Fruit fly (Drosophila melanogaster): ENCODE measurements around the gene CG2310.

dm6 chr3R:29461069-29461468 lies 32.2 kb downstream of the CG2310 start:
- no peak for TF ChIP-seq Dfd (GFP tag; optimal IDR thresholded peaks at IDR 0.05)
- no peak for TF ChIP-seq Myc (optimal IDR thresholded peaks at IDR 0.05)
- no peak for TF ChIP-seq pan (optimal IDR thresholded peaks at IDR 0.05)
- TF ChIP-seq tai (GFP tag; optimal IDR thresholded peaks at IDR 0.05), result no peak
- TF ChIP-seq CG32264 (GFP tag; optimal IDR thresholded peaks at IDR 0.05), result no peak
- TF ChIP-seq CG9705 (GFP tag; optimal IDR thresholded peaks at IDR 0.05), result no peak

Data from whole organism, wandering third instar larva.